Worm (Caenorhabditis elegans): Measurements from ENCODE around the gene glr-8.
A peak's percentile ranks its signal among the peaks of the same experiment; 100 is the strongest.

DNA sequence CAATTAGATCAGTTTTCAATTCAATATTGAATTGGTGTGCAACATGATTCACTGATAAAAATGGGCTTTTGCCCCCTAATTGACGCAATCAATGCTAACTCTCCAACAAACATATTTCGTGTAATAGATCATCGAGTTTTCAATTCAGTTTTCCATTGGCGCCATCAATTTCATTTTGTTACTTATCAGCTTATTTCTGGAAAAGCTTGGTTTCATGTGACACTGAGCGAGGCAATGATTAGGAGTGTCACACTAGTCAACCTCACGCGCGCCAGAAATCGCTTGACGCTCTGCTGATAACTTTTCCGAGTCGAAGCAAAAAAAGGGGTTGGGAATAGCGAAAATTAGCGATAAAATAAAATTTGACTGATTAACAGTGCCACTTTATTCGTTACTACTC lies 12.8 kb downstream of the glr-8 start, which contains the start of gene ets-4:
- no peak for TF ChIP-seq sdz-38 (tag; optimal IDR thresholded peaks at IDR 0.05)
- no peak for TF ChIP-seq ceh-58 (GFP tag; IDR thresholded peaks at IDR 0.05)
- TF ChIP-seq ama-1 (optimal IDR thresholded peaks at IDR 0.05): no peak
- TF ChIP-seq ama-1 (GFP tag; optimal IDR thresholded peaks at IDR 0.05): no peak
- TF ChIP-seq attf-3 (GFP tag; conservative IDR thresholded peaks at IDR 0.05): no peak
- TF ChIP-seq gei-17 (GFP tag; optimal IDR thresholded peaks at IDR 0.05): no peak
- TF ChIP-seq rec-8 (tag; optimal IDR thresholded peaks at IDR 0.05): no peak
- TF ChIP-seq unc-62 (GFP tag; optimal IDR thresholded peaks at IDR 0.05): peak; percentile 70
- TF ChIP-seq ztf-28 (GFP tag; IDR thresholded peaks at IDR 0.05): no peak
- TF ChIP-seq dpl-1 (GFP tag; optimal IDR thresholded peaks at IDR 0.05): no peak
- no peak for TF ChIP-seq efl-1 (GFP tag; optimal IDR thresholded peaks at IDR 0.05)
- no peak for TF ChIP-seq him-1 (tag; optimal IDR thresholded peaks at IDR 0.05)
- no peak for TF ChIP-seq nfya-1 (tag; optimal IDR thresholded peaks at IDR 0.05; ENCODE audit: borderline replicate concordance, insufficient read depth)
- TF ChIP-seq pha-4 (tag; optimal IDR thresholded peaks at IDR 0.05): no peak
- TF ChIP-seq lsy-27 (tag; optimal IDR thresholded peaks at IDR 0.05; ENCODE audit: borderline replicate concordance, insufficient read depth): no peak
